Worm (Caenorhabditis elegans) whole organism, young adult: ENCODE measurements around the gene M88.3.
A peak's percentile ranks its signal among the peaks of the same experiment; 100 is the strongest.

Source experiments
- F49E8.2 ChIP-seq: sonication (generic microtip); optimal IDR thresholded peaks from 3 replicates; lab custom pipeline; 2017; ENCODE audit warnings: missing genetic modification characterization, mild to moderate bottlenecking, missing compliant biosample characterization, antibody characterized with exemption, moderate library complexity; ENCODE audit not compliant: insufficient read depth
- K12H6.12 ChIP-seq: fragments of 200-800 bp; sonication (Bioruptor generic); optimal IDR thresholded peaks from 2 replicates; lab custom pipeline; 2018; ENCODE audit warnings: mild to moderate bottlenecking, missing genetic modification characterization, missing compliant biosample characterization
- ama-1 ChIP-seq, 3 experiments: fragments of 150-350 bp in 1 of 3; sonication (generic microtip) in 2 of 3; optimal IDR thresholded peaks; 2 replicates each; lab custom pipeline; 2014 to 2018; ENCODE audit warnings: missing biosample characterization in 2 of 3, missing genetic modification characterization in 2 of 3, missing genetic modification reagents in 2 of 3
- aptf-2 ChIP-seq: fragments of 200-800 bp; sonication (Bioruptor generic); conservative IDR thresholded peaks from 2 replicates; pipeline ENCODE4 v1.3.6; 2022; ENCODE audit warnings: missing genetic modification reagents, missing genetic modification characterization, missing compliant biosample characterization
- atf-7 ChIP-seq: sonication (generic microtip); optimal IDR thresholded peaks from 2 replicates; lab custom pipeline; 2017; ENCODE audit warnings: mild to moderate bottlenecking, missing genetic modification characterization, missing compliant biosample characterization
- attf-5 ChIP-seq: fragments of 200-800 bp; sonication (Bioruptor generic); optimal IDR thresholded peaks from 2 replicates; lab custom pipeline; 2018; ENCODE audit warnings: mild to moderate bottlenecking, missing genetic modification characterization, missing compliant biosample characterization
- bed-1 ChIP-seq: fragments of 200-800 bp; sonication (Bioruptor generic); IDR thresholded peaks from 2 replicates; pipeline ENCODE4 v1.3.6; 2022; ENCODE audit warnings: missing genetic modification reagents, missing genetic modification characterization, missing compliant biosample characterization
- cebp-1 ChIP-seq, 2 experiments: fragments of 200-800 bp in 1 of 2; sonication (Bioruptor generic) in 1 of 2; sonication (generic microtip) in 1 of 2; IDR thresholded peaks in 1 of 2; optimal IDR thresholded peaks in 1 of 2; 2 replicates each; pipeline versions ENCODE4 v1.3.6 to Lab custom; 2017 to 2022; ENCODE audit warnings: missing compliant biosample characterization in 2 of 2, missing genetic modification characterization in 2 of 2, mild to moderate bottlenecking in 1 of 2, missing genetic modification reagents in 1 of 2, moderate library complexity in 1 of 2
- cebp-2 ChIP-seq: fragments of 200-800 bp; sonication (Bioruptor generic); IDR thresholded peaks from 2 replicates; pipeline ENCODE4 v1.3.6; 2022; ENCODE audit warnings: missing genetic modification characterization, missing compliant biosample characterization
- ceh-27 ChIP-seq: fragments of 200-800 bp; sonication (Bioruptor generic); optimal IDR thresholded peaks from 2 replicates; lab custom pipeline; 2018; ENCODE audit warnings: mild to moderate bottlenecking, missing genetic modification characterization, moderate library complexity, missing compliant biosample characterization
- ceh-58 ChIP-seq: fragments of 200-800 bp; sonication (Bioruptor generic); IDR thresholded peaks from 2 replicates; pipeline ENCODE4 v1.3.6; 2022; ENCODE audit warnings: missing genetic modification characterization, missing compliant biosample characterization
- ceh-79 ChIP-seq: sonication (generic microtip); optimal IDR thresholded peaks from 2 replicates; lab custom pipeline; 2017; ENCODE audit warnings: mild to moderate bottlenecking, missing genetic modification characterization, missing compliant biosample characterization
- chd-7 ChIP-seq: sonication (generic microtip); optimal IDR thresholded peaks from 2 replicates; lab custom pipeline; 2016; ENCODE audit warnings: mild to moderate bottlenecking, missing genetic modification characterization, moderate library complexity, missing compliant biosample characterization
- dox-1 ChIP-seq: fragments of 200-800 bp; sonication (Bioruptor generic); IDR thresholded peaks from 2 replicates; pipeline ENCODE4 v1.3.6; 2022; ENCODE audit warnings: missing genetic modification reagents, missing genetic modification characterization, missing compliant biosample characterization
- dpl-1 ChIP-seq: fragments of 150-350 bp; optimal IDR thresholded peaks from 2 replicates; lab custom pipeline; 2014; ENCODE audit warnings: missing biosample characterization, missing genetic modification reagents, missing genetic modification characterization
- egrh-3 ChIP-seq: fragments of 200-800 bp; sonication (Bioruptor generic); IDR thresholded peaks from 2 replicates; pipeline ENCODE4 v1.3.6; 2022; ENCODE audit warnings: missing genetic modification reagents, missing genetic modification characterization, missing compliant biosample characterization
- him-1 ChIP-seq: sonication (generic microtip); optimal IDR thresholded peaks from 2 replicates; lab custom pipeline; 2016; ENCODE audit warnings: missing genotype, missing genetic modification reagents, missing genetic modification characterization, missing compliant biosample characterization
- hlh-12 ChIP-seq: sonication (generic microtip); optimal IDR thresholded peaks from 2 replicates; lab custom pipeline; 2016; ENCODE audit warnings: missing genetic modification characterization, missing compliant biosample characterization
- hmg-1.2 ChIP-seq: fragments of 200-800 bp; sonication (Bioruptor generic); IDR thresholded peaks from 2 replicates; pipeline ENCODE4 v1.3.6; 2022; ENCODE audit warnings: missing genetic modification reagents, missing genetic modification characterization, missing compliant biosample characterization
- lin-40 ChIP-seq: sonication (generic microtip); optimal IDR thresholded peaks from 2 replicates; lab custom pipeline; 2016; ENCODE audit warnings: missing genetic modification characterization, mild to moderate bottlenecking, missing compliant biosample characterization, missing genotype, missing genetic modification reagents
- mcd-1 ChIP-seq: fragments of 200-800 bp; sonication (Bioruptor generic); IDR thresholded peaks from 2 replicates; pipeline ENCODE4 v1.3.6; 2022; ENCODE audit warnings: missing genetic modification reagents, missing genetic modification characterization, missing compliant biosample characterization
- nhr-120 ChIP-seq: fragments of 200-800 bp; sonication (Bioruptor generic); IDR thresholded peaks from 2 replicates; pipeline ENCODE4 v1.3.6; 2022; ENCODE audit warnings: missing genetic modification characterization, missing compliant biosample characterization
- nhr-80 ChIP-seq: sonication (generic microtip); optimal IDR thresholded peaks from 2 replicates; lab custom pipeline; 2016; ENCODE audit warnings: missing genetic modification characterization, missing compliant biosample characterization
- nhr-90 ChIP-seq: sonication (generic microtip); optimal IDR thresholded peaks from 2 replicates; lab custom pipeline; 2016; ENCODE audit warnings: missing genotype, mild to moderate bottlenecking, missing genetic modification characterization, missing compliant biosample characterization
- pbrm-1 ChIP-seq: fragments of 200-800 bp; sonication (Bioruptor generic); IDR thresholded peaks from 2 replicates; pipeline ENCODE4 v1.3.6; 2022; ENCODE audit warnings: missing genetic modification reagents, missing genetic modification characterization, missing compliant biosample characterization
- rcor-1 ChIP-seq: fragments of 200-800 bp; sonication (Bioruptor generic); IDR thresholded peaks from 2 replicates; pipeline ENCODE4 v1.3.6; 2022; ENCODE audit warnings: missing genetic modification reagents, missing genetic modification characterization, missing compliant biosample characterization
- rec-8 ChIP-seq, 2 experiments: sonication (generic microtip); optimal IDR thresholded peaks; 2 replicates each; lab custom pipeline; 2016; ENCODE audit warnings: mild to moderate bottlenecking in 2 of 2, missing genetic modification characterization in 2 of 2, missing genetic modification reagents in 2 of 2, missing genotype in 2 of 2, missing biosample characterization in 1 of 2, missing compliant biosample characterization in 1 of 2, moderate library complexity in 1 of 2
- snpc-4 ChIP-seq, 5 experiments: fragments of 150-350 bp in 1 of 5; sonication (generic microtip) in 4 of 5; optimal IDR thresholded peaks; 2 replicates each; lab custom pipeline; 2014 to 2018; ENCODE audit warnings: missing genetic modification characterization in 5 of 5, missing biosample characterization in 3 of 5, antibody characterized with exemption in 2 of 5, mild to moderate bottlenecking in 2 of 5, missing compliant biosample characterization in 2 of 5, missing genotype in 2 of 5, moderate library complexity in 2 of 5, missing genetic modification reagents in 1 of 5
- somi-1 ChIP-seq: fragments of 200-800 bp; sonication (Bioruptor generic); optimal IDR thresholded peaks from 2 replicates; lab custom pipeline; 2018; ENCODE audit warnings: mild to moderate bottlenecking, missing genetic modification characterization, missing compliant biosample characterization
- tlf-1 ChIP-seq: fragments of 200-800 bp; sonication (Bioruptor generic); optimal IDR thresholded peaks from 2 replicates; lab custom pipeline; 2018; ENCODE audit warnings: mild to moderate bottlenecking, missing genetic modification characterization, missing compliant biosample characterization
- zfh-2 ChIP-seq: fragments of 200-800 bp; sonication (Bioruptor generic); conservative IDR thresholded peaks from 2 replicates; pipeline ENCODE4 v1.3.6; 2022; ENCODE audit warnings: missing genetic modification reagents, missing genetic modification characterization, missing compliant biosample characterization
- ztf-22 ChIP-seq: fragments of 200-800 bp; sonication (Bioruptor generic); optimal IDR thresholded peaks from 2 replicates; lab custom pipeline; 2018; ENCODE audit warnings: mild to moderate bottlenecking, missing genetic modification characterization, moderate library complexity, missing compliant biosample characterization

Gene M88.3

DNA sequence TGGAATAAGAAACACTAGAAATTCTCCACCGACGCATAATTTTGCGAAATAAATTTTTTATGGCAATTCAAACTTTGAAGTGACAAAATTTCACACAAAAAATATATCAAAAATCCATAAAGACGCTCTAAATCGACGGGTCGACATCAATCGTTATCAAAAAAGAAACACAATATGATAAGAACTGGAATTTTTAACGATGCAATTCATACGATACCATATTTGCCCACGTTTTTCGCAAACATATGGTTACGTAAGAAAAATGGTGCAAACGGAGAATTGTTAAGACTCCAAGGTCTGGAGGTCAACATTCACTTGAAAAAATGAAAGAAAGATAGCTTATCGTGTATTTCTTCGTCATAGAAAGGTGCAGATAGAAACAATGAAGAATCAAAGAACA, 38.7 kb downstream of the M88.3 start:
- TF ChIP-seq nhr-80 (tag; lab: Kevin White, UChicago), result peak; percentile 70
- no peak for TF ChIP-seq him-1 (tag; lab: Kevin White, UChicago)
- TF ChIP-seq, all 124 proteins: peak for 1

DNA sequence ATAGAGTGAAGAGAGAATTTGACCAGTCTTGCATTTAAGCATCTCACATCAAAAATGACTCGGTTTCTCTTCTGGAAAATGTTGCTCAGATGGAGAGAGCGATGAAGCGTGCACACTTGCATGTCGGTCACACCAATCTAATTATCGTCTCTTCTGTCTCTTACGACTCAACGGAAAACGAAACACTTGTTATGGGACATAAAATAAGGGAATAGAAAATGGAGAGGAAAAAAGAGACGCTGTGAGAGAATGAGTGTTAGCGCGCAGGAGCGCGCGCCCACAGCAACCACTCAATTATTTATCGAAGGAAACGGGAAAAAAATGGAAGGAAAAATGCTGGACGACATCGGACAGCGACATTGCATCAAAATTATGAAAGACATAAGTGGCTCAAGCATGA, 39.1 kb downstream of the M88.3 start:
- TF ChIP-seq aptf-2 (GFP tag; lab: Robert Waterston, UW), result no peak
- TF ChIP-seq nhr-90 (tag; lab: Kevin White, UChicago), result no peak
- TF ChIP-seq nhr-80 (tag; lab: Kevin White, UChicago), result no peak
- TF ChIP-seq cebp-1 (GFP tag; IDR thresholded peaks at IDR 0.05; lab: Robert Waterston, UW), result no peak
- TF ChIP-seq cebp-1 (tag; optimal IDR thresholded peaks at IDR 0.05; lab: Kevin White, UChicago), result peak; percentile 46
- peak; percentile 61 for TF ChIP-seq ceh-27 (GFP tag; lab: Kevin White, UChicago)
- TF ChIP-seq cebp-2, result no peak
- peak; percentile 25 for TF ChIP-seq tlf-1
- TF ChIP-seq snpc-4 (GFP tag; optimal IDR thresholded peaks at IDR 0.05; lab: Kevin White, UChicago), result no peak
- TF ChIP-seq snpc-4 (tag; optimal IDR thresholded peaks at IDR 0.05; lab: Kevin White, UChicago), result no peak

DNA sequence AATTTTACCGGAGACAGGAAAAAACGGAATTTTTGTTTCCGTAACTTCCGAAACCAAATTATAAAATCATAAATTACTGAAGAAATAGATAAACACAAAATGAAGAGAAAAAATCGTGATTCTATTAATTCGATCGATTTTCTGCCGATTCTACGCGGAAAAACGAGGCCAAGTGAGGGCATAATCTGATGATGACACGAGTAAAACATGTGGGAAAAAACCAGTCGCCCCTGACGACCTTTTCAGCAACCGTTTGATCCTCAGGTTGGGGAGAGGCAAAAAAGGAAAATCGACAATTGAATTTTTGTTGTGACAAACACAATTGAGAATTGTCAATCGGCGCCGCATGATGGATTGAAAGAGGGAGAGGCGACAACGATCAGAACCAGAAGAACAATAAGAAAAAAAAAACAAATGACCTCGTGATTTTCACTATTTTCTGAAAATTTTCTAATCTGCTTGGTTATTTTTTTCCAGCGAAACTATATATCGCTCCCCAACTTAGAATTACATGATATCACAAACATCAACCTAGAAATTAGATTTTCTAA, 39.9 kb downstream of the M88.3 start:
- 0 out of 2 replicates have a peak, but pooled peaks have one; percentile 36 for TF ChIP-seq pbrm-1 (GFP tag; lab: Robert Waterston, UW)
- no peak for TF ChIP-seq F49E8.2 (tag; lab: Kevin White, UChicago)

DNA sequence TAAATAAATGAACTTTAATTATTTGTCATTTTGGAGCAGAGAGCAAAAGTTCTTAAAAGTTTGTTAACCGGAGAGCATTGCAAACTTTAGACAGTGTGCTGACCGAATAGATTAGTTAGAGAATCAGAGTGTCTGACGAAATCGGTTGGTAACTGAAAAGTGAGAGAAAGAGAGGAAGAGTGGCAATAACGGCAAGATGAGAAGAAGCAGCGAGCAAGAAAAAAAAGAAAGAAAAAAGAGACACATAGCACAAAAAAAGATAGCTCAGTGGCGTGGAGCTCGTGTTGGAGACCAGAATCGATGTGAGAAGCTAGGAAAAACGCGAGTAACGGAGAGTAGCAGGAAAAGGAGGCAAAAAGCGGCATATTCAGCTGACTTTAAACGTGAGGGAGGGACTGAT, 40.5 kb downstream of the M88.3 start:
- TF ChIP-seq lin-40, result peak; percentile 1
- TF ChIP-seq egrh-3 (GFP tag; lab: Robert Waterston, UW), result no peak
- no peak for TF ChIP-seq ceh-58 (GFP tag; lab: Robert Waterston, UW)
- no peak for TF ChIP-seq nhr-120 (GFP tag; lab: Robert Waterston, UW)
- no peak for TF ChIP-seq bed-1
- TF ChIP-seq nhr-80 (tag; lab: Kevin White, UChicago), result peak; percentile 73
- TF ChIP-seq hmg-1.2, result peak; percentile 45
- TF ChIP-seq somi-1, result no peak
- TF ChIP-seq nhr-90 (tag; lab: Kevin White, UChicago), result no peak
- no peak for TF ChIP-seq dpl-1
- TF ChIP-seq hlh-12 (tag; lab: Kevin White, UChicago), result no peak
- TF ChIP-seq rec-8 (tag; optimal IDR thresholded peaks at IDR 0.05; lab: Kevin White, UChicago), result no peak
- TF ChIP-seq zfh-2 (GFP tag; lab: Robert Waterston, UW), result peak; percentile 62
- peak; percentile 51; the same call in 1 of the 2 replicates for TF ChIP-seq dox-1
- TF ChIP-seq K12H6.12 (tag; lab: Kevin White, UChicago), result peak; percentile 14
- TF ChIP-seq snpc-4 (GFP tag; optimal IDR thresholded peaks at IDR 0.05; lab: Kevin White, UChicago), result no peak
- TF ChIP-seq snpc-4 (tag; optimal IDR thresholded peaks at IDR 0.05; lab: Kevin White, UChicago), result no peak
- TF ChIP-seq cebp-1 (GFP tag; IDR thresholded peaks at IDR 0.05; lab: Robert Waterston, UW), result peak; percentile 62
- peak; percentile 87 for TF ChIP-seq cebp-1 (tag; optimal IDR thresholded peaks at IDR 0.05; lab: Kevin White, UChicago)
- TF ChIP-seq attf-5 (GFP tag; lab: Kevin White, UChicago), result peak; percentile 33
- 0 out of 2 replicates have a peak, but pooled peaks have one; percentile 10 for TF ChIP-seq mcd-1
- TF ChIP-seq rcor-1 (GFP tag; lab: Robert Waterston, UW), result no peak
- TF ChIP-seq ama-1 (optimal IDR thresholded peaks at IDR 0.05; lab: Kevin White, UChicago), result no peak
- TF ChIP-seq ama-1 (GFP tag; optimal IDR thresholded peaks at IDR 0.05; lab: Kevin White, UChicago), result no peak
- peak; percentile 27 for TF ChIP-seq atf-7
- peak; percentile 36 for TF ChIP-seq chd-7 (tag; lab: Kevin White, UChicago)
- no peak for TF ChIP-seq pbrm-1 (GFP tag; lab: Robert Waterston, UW)
- TF ChIP-seq ztf-22 (GFP tag; lab: Kevin White, UChicago), result no peak
- TF ChIP-seq ceh-79 (tag; lab: Kevin White, UChicago), result no peak
